Worm (Caenorhabditis elegans) whole organism, L1 larva: ENCODE data around the gene ZC239.5.
A peak's percentile ranks its signal among the peaks of the same experiment; 100 is the strongest.

ENCODE experiments used
- dpl-1 ChIP-seq, 3 experiments: fragments of 150-350 bp in 2 of 3; sonication (generic microtip) in 1 of 3; optimal IDR thresholded peaks; 2 replicates each; lab custom pipeline; 2014 to 2017; ENCODE audit warnings: missing biosample characterization in 3 of 3, missing genetic modification characterization in 3 of 3, missing genetic modification reagents in 3 of 3
- fkh-10 ChIP-seq: sonication (generic microtip); optimal IDR thresholded peaks from 2 replicates; lab custom pipeline; 2017; ENCODE audit warnings: missing biosample characterization, missing genetic modification reagents, missing genetic modification characterization
- lin-14 ChIP-seq: fragments of 200-800 bp; sonication (Bioruptor generic); optimal IDR thresholded peaks from 2 replicates; lab custom pipeline; 2018; ENCODE audit warnings: mild to moderate bottlenecking, missing genetic modification characterization, moderate library complexity, missing compliant biosample characterization
- mep-1 ChIP-seq: fragments of 150-350 bp; optimal IDR thresholded peaks from 2 replicates; lab custom pipeline; 2014; ENCODE audit warnings: missing biosample characterization, missing genetic modification characterization
- nhr-237 ChIP-seq: fragments of 150-350 bp; optimal IDR thresholded peaks from 2 replicates; lab custom pipeline; 2014; ENCODE audit warnings: missing biosample characterization, missing genetic modification characterization
- pag-3 ChIP-seq: sonication (generic microtip); optimal IDR thresholded peaks from 2 replicates; lab custom pipeline; 2017; ENCODE audit warnings: missing genetic modification characterization, mild to moderate bottlenecking, missing compliant biosample characterization, antibody characterized with exemption, borderline replicate concordance; ENCODE audit not compliant: insufficient read depth
- unc-62 ChIP-seq: fragments of 150-350 bp; optimal IDR thresholded peaks from 2 replicates; lab custom pipeline; 2014; ENCODE audit warnings: missing biosample characterization, missing genetic modification reagents, missing genetic modification characterization

ce11 chrII:3209251-3209650, 1.2 kb upstream of the ZC239.5 start, which contains the start of gene ZC239.6:
- no peak for TF ChIP-seq unc-62
- TF ChIP-seq pag-3 (tag; lab: Kevin White, UChicago), result no peak
- no peak for TF ChIP-seq nhr-237
- peak; percentile 69 for TF ChIP-seq lin-14 (GFP tag; lab: Kevin White, UChicago)
- TF ChIP-seq dpl-1 (GFP tag; optimal IDR thresholded peaks at IDR 0.05; lab: Kevin White, UChicago), result peak in 2 of 3 experiments; percentile 4 to 42
- TF ChIP-seq fkh-10 (GFP tag; lab: Kevin White, UChicago), result no peak
- peak; percentile 27 for TF ChIP-seq mep-1 (tag; lab: Kevin White, UChicago)
